Fruit fly (Drosophila melanogaster): ENCODE measurements around the gene CG11345.

dm6 chr3L:4494603-4495002 is 36.6 kb upstream of the CG11345 start:
- TF ChIP-seq CG8159 (tag; optimal IDR thresholded peaks at IDR 0.05) (peak; percentile 88), EcR (GFP tag; optimal IDR thresholded peaks at IDR 0.05) (peak; percentile 100), CG10348 (GFP tag; IDR thresholded peaks at IDR 0.05) (no peak), CG17806 (tag; optimal IDR thresholded peaks at IDR 0.05) (peak; percentile 87), CG4496 (GFP tag; IDR thresholded peaks at IDR 0.05) (peak; percentile 51; the same call in 1 of the 3 replicates), CG14655 (GFP tag; optimal IDR thresholded peaks at IDR 0.05) (peak; percentile 45), gl (tag; optimal IDR thresholded peaks at IDR 0.05) (peak; percentile 45), fd96Ca (GFP tag; IDR thresholded peaks at IDR 0.05) (no peak), CG8301 (tag; optimal IDR thresholded peaks at IDR 0.05) (peak; percentile 0), Snoo (tag; optimal IDR thresholded peaks at IDR 0.05) (peak; percentile 73), CG15710 (tag; optimal IDR thresholded peaks at IDR 0.05) (peak; percentile 93)
